Fruit fly (Drosophila melanogaster) whole organism, embryonic: ENCODE measurements around the gene Leash.

Experiments
- Asciz ChIP-seq: fragments of 200-800 bp; sonication (Bioruptor generic); optimal IDR thresholded peaks from 2 replicates; lab custom pipeline; 2017; ENCODE audit warnings: missing biosample characterization, mild to moderate bottlenecking, missing genetic modification characterization, missing genetic modification reagents
- Atf3 ChIP-seq: fragments of 200-800 bp; sonication (Bioruptor generic); optimal IDR thresholded peaks from 3 replicates; lab custom pipeline; 2016; ENCODE audit warnings: missing biosample characterization, missing genetic modification characterization
- B-H2 ChIP-seq: fragments of 200-800 bp; sonication (Bioruptor generic); optimal IDR thresholded peaks from 2 replicates; lab custom pipeline; 2018; ENCODE audit warnings: missing biosample characterization, mild to moderate bottlenecking, missing genetic modification characterization
- CG10565 ChIP-seq: fragments of 200-800 bp; sonication (Bioruptor generic); optimal IDR thresholded peaks from 3 replicates; lab custom pipeline; 2016; ENCODE audit warnings: missing biosample characterization, mild to moderate bottlenecking, missing genetic modification characterization
- CG11093 ChIP-seq: fragments of 200-800 bp; sonication (Bioruptor generic); IDR thresholded peaks from 3 replicates; pipeline ENCODE4 v1.3.6; 2022; ENCODE audit warnings: missing biosample characterization, missing genetic modification characterization
- CG11696 ChIP-seq: fragments of 200-800 bp; sonication (Bioruptor generic); IDR thresholded peaks from 2 replicates; pipeline ENCODE4 v1.3.6; 2022; ENCODE audit warnings: missing biosample characterization, missing genetic modification characterization
- CG12104 ChIP-seq: fragments of 200-800 bp; sonication (Bioruptor generic); optimal IDR thresholded peaks from 3 replicates; lab custom pipeline; 2016; ENCODE audit warnings: missing biosample characterization, missing genetic modification characterization
- CG17361 ChIP-seq: fragments of 200-800 bp; sonication (Bioruptor generic); IDR thresholded peaks from 3 replicates; pipeline ENCODE4 v1.3.6; 2022; ENCODE audit warnings: missing biosample characterization, missing genetic modification characterization
- CG17829 ChIP-seq: fragments of 200-800 bp; optimal IDR thresholded peaks from 2 replicates; lab custom pipeline; 2019; ENCODE audit warnings: missing biosample characterization, mild to moderate bottlenecking, missing genetic modification characterization, moderate library complexity
- CG2678 ChIP-seq: fragments of 200-800 bp; sonication (Bioruptor generic); optimal IDR thresholded peaks from 3 replicates; lab custom pipeline; 2019; ENCODE audit warnings: missing biosample characterization, mild to moderate bottlenecking, missing genetic modification characterization, moderate library complexity
- CG2889 ChIP-seq: fragments of 200-800 bp; sonication (Bioruptor generic); IDR thresholded peaks from 3 replicates; pipeline ENCODE4 v1.3.6; 2022; ENCODE audit warnings: missing biosample characterization, missing genetic modification characterization
- CG30020 ChIP-seq: fragments of 200-800 bp; optimal IDR thresholded peaks from 2 replicates; lab custom pipeline; 2019; ENCODE audit warnings: missing biosample characterization, mild to moderate bottlenecking, missing genetic modification characterization, moderate library complexity
- CG3065 ChIP-seq: fragments of 200-800 bp; sonication (Bioruptor generic); optimal IDR thresholded peaks from 2 replicates; lab custom pipeline; 2016; ENCODE audit warnings: missing biosample characterization, missing genetic modification characterization
- CG31224 ChIP-seq: fragments of 200-800 bp; sonication (Bioruptor generic); IDR thresholded peaks from 2 replicates; pipeline ENCODE4 v1.3.6; 2022; ENCODE audit warnings: missing biosample characterization, missing genetic modification characterization
- CG3726 ChIP-seq: fragments of 200-800 bp; sonication (Bioruptor generic); IDR thresholded peaks from 3 replicates; pipeline ENCODE4, ENCODE4 v1.3.6; 2022; ENCODE audit warnings: missing biosample characterization, missing genetic modification characterization
- CG4328 ChIP-seq: fragments of 200-800 bp; sonication (Bioruptor generic); optimal IDR thresholded peaks from 3 replicates; lab custom pipeline; 2017; ENCODE audit warnings: missing biosample characterization, missing genetic modification reagents, missing genetic modification characterization
- CG8944 ChIP-seq: fragments of 200-800 bp; sonication (Bioruptor generic); optimal IDR thresholded peaks from 3 replicates; lab custom pipeline; 2016; ENCODE audit warnings: missing biosample characterization, missing genetic modification characterization
- CG9727 ChIP-seq: fragments of 200-800 bp; sonication (Bioruptor generic); optimal IDR thresholded peaks from 3 replicates; lab custom pipeline; 2017; ENCODE audit warnings: missing biosample characterization, mild to moderate bottlenecking, missing genetic modification characterization
- CG9876 ChIP-seq: fragments of 200-800 bp; sonication (Bioruptor generic); optimal IDR thresholded peaks from 2 replicates; lab custom pipeline; 2016; ENCODE audit warnings: missing biosample characterization, missing genetic modification characterization
- CHES-1-like ChIP-seq: fragments of 200-800 bp; sonication (Bioruptor generic); optimal IDR thresholded peaks from 2 replicates; lab custom pipeline; 2016; ENCODE audit warnings: missing biosample characterization, missing genetic modification characterization
- CoRest ChIP-seq: fragments of 200-800 bp; sonication (Bioruptor generic); optimal IDR thresholded peaks from 3 replicates; lab custom pipeline; 2018; ENCODE audit warnings: missing biosample characterization, mild to moderate bottlenecking, missing genetic modification characterization, moderate library complexity
- Eip74EF ChIP-seq, 2 experiments: fragments of 200-800 bp in 1 of 2; fragments of >200 bp in 1 of 2; sonication (Bioruptor generic) in 1 of 2; optimal IDR thresholded peaks; 2 replicates each; lab custom pipeline; 2017 to 2019; ENCODE audit warnings: missing biosample characterization in 2 of 2, missing genetic modification characterization in 2 of 2, mild to moderate bottlenecking in 1 of 2, moderate library complexity in 1 of 2
- Fer1 ChIP-seq: fragments of 200-800 bp; sonication (Bioruptor generic); optimal IDR thresholded peaks from 2 replicates; lab custom pipeline; 2017; ENCODE audit warnings: missing biosample characterization, mild to moderate bottlenecking, missing genetic modification characterization
- Fer3 ChIP-seq: fragments of 200-800 bp; sonication (Bioruptor generic); optimal IDR thresholded peaks from 2 replicates; lab custom pipeline; 2018; ENCODE audit warnings: missing biosample characterization, mild to moderate bottlenecking, missing genetic modification characterization, moderate library complexity
- Gsc ChIP-seq: fragments of 200-800 bp; sonication (Bioruptor generic); IDR thresholded peaks from 2 replicates; pipeline ENCODE4 v1.3.6; 2022; ENCODE audit warnings: missing biosample characterization, missing genetic modification characterization
- Gug ChIP-seq: fragments of 200-800 bp; sonication (Bioruptor generic); IDR thresholded peaks from 4 replicates; pipeline ENCODE4 v1.3.6; 2022; ENCODE audit warnings: missing biosample characterization, missing genetic modification characterization
- HmgD ChIP-seq: fragments of 200-800 bp; sonication (Bioruptor generic); optimal IDR thresholded peaks from 3 replicates; lab custom pipeline; 2016; ENCODE audit warnings: missing biosample characterization, missing genetic modification characterization
- MBD-R2 ChIP-seq: fragments of 200-800 bp; sonication (Bioruptor generic); IDR thresholded peaks from 2 replicates; pipeline ENCODE4 v1.3.6; 2022; ENCODE audit warnings: missing biosample characterization, missing genetic modification characterization
- Nf-YA ChIP-seq: fragments of 200-800 bp; sonication (Bioruptor generic); IDR thresholded peaks from 2 replicates; pipeline ENCODE4 v1.3.6; 2022; ENCODE audit warnings: missing biosample characterization, missing genetic modification characterization
- Nf-YB ChIP-seq: fragments of 200-800 bp; sonication (Bioruptor generic); optimal IDR thresholded peaks from 3 replicates; lab custom pipeline; 2019; ENCODE audit warnings: missing biosample characterization, mild to moderate bottlenecking, missing genetic modification characterization, moderate library complexity
- PHDP ChIP-seq: fragments of 200-800 bp; sonication (Bioruptor generic); optimal IDR thresholded peaks from 3 replicates; lab custom pipeline; 2018; ENCODE audit warnings: missing biosample characterization, mild to moderate bottlenecking, missing genetic modification characterization, moderate library complexity
- abd-A ChIP-seq: fragments of 200-800 bp; sonication (Bioruptor generic); optimal IDR thresholded peaks from 3 replicates; lab custom pipeline; 2019; ENCODE audit warnings: missing biosample characterization, mild to moderate bottlenecking, missing genetic modification characterization, moderate library complexity
- ac ChIP-seq: fragments of 200-800 bp; sonication (Bioruptor generic); optimal IDR thresholded peaks from 3 replicates; lab custom pipeline; 2017; ENCODE audit warnings: missing biosample characterization, mild to moderate bottlenecking, missing genetic modification characterization
- bcd ChIP-seq: fragments of 200-800 bp; sonication (Bioruptor generic); optimal IDR thresholded peaks from 2 replicates; lab custom pipeline; 2017; ENCODE audit warnings: missing biosample characterization, mild to moderate bottlenecking, missing genetic modification characterization
- cato ChIP-seq: fragments of 200-800 bp; sonication (Bioruptor generic); optimal IDR thresholded peaks from 2 replicates; lab custom pipeline; 2016; ENCODE audit warnings: missing biosample characterization, missing genetic modification characterization, borderline replicate concordance
- chm ChIP-seq: fragments of 200-800 bp; sonication (Bioruptor generic); IDR thresholded peaks from 2 replicates; pipeline ENCODE4 v1.3.6; 2022; ENCODE audit warnings: missing biosample characterization, missing genetic modification characterization
- ci ChIP-seq: fragments of 200-800 bp; sonication (Bioruptor generic); IDR thresholded peaks from 3 replicates; pipeline ENCODE4 v1.3.6; 2022; ENCODE audit warnings: missing biosample characterization, missing genetic modification characterization
- corto ChIP-seq: fragments of 200-800 bp; sonication (Bioruptor generic); optimal IDR thresholded peaks from 2 replicates; lab custom pipeline; 2016; ENCODE audit warnings: missing biosample characterization, mild to moderate bottlenecking, missing genetic modification characterization, moderate library complexity
- emc ChIP-seq: fragments of 200-800 bp; sonication (Bioruptor generic); optimal IDR thresholded peaks from 2 replicates; lab custom pipeline; 2016; ENCODE audit warnings: missing biosample characterization, missing genetic modification characterization
- esg ChIP-seq: fragments of 200-800 bp; sonication (Bioruptor generic); conservative IDR thresholded peaks from 2 replicates; pipeline ENCODE4 v1.3.6; 2022; ENCODE audit warnings: missing biosample characterization, missing genetic modification characterization
- gt ChIP-seq: fragments of 200-800 bp; sonication (Bioruptor generic); IDR thresholded peaks from 2 replicates; pipeline ENCODE4 v1.3.6; 2022; ENCODE audit warnings: missing biosample characterization, missing genetic modification characterization
- hth ChIP-seq: fragments of >200 bp; optimal IDR thresholded peaks from 2 replicates; lab custom pipeline; 2017; ENCODE audit warnings: inconsistent platforms
- lab ChIP-seq: fragments of 200-800 bp; sonication (Bioruptor generic); optimal IDR thresholded peaks from 3 replicates; lab custom pipeline; 2017; ENCODE audit warnings: missing biosample characterization, missing genetic modification characterization, mild to moderate bottlenecking, moderate library complexity, missing genetic modification reagents
- nerfin-1 ChIP-seq: fragments of 200-800 bp; sonication (Bioruptor generic); optimal IDR thresholded peaks from 3 replicates; lab custom pipeline; 2019; ENCODE audit warnings: missing biosample characterization, mild to moderate bottlenecking, missing genetic modification characterization, moderate library complexity
- nom ChIP-seq: fragments of 200-800 bp; sonication (Bioruptor generic); optimal IDR thresholded peaks from 2 replicates; lab custom pipeline; 2017; ENCODE audit warnings: missing biosample characterization, missing genetic modification characterization, mild to moderate bottlenecking, moderate library complexity, missing genetic modification reagents
- sd ChIP-seq: fragments of 200-800 bp; sonication (Bioruptor generic); optimal IDR thresholded peaks from 3 replicates; lab custom pipeline; 2018; ENCODE audit warnings: missing biosample characterization, mild to moderate bottlenecking, missing genetic modification characterization, moderate library complexity
- sens-2 ChIP-seq: fragments of 200-800 bp; sonication (Bioruptor generic); IDR thresholded peaks from 2 replicates; pipeline ENCODE4 v1.3.6; 2022; ENCODE audit warnings: missing biosample characterization, missing genetic modification characterization
- sob ChIP-seq: fragments of 200-800 bp; sonication (Bioruptor generic); IDR thresholded peaks from 2 replicates; pipeline ENCODE4 v1.3.6; 2022; ENCODE audit warnings: missing biosample characterization, missing genetic modification characterization
- stc ChIP-seq: fragments of 200-800 bp; sonication (Bioruptor generic); IDR thresholded peaks from 2 replicates; pipeline ENCODE4 v1.3.6; 2022; ENCODE audit warnings: missing biosample characterization, missing genetic modification characterization
- zf30C ChIP-seq: fragments of 200-800 bp; sonication (Bioruptor generic); optimal IDR thresholded peaks from 3 replicates; lab custom pipeline; 2018; ENCODE audit warnings: missing biosample characterization, mild to moderate bottlenecking, missing genetic modification characterization

Leash gene

dm6 chr3R:10881824-10882559, 3.3 kb upstream of the Leash start, which contains the start of gene Tpc1 (continued):
- TF ChIP-seq Nf-YA (no peak), bcd (GFP tag; lab: Kevin White, UChicago) (peak; percentile 20), CG12104 (no peak), CoRest (tag; lab: Kevin White, UChicago) (peak; percentile 62), abd-A (tag; lab: Kevin White, UChicago) (no peak), CG11093 (no peak), CG9876 (no peak), ac (GFP tag; lab: Kevin White, UChicago) (no peak), CG17361 (GFP tag; lab: Robert Waterston, UW) (peak; percentile 44; the same call in 2 of the 3 replicates), chm (GFP tag; lab: Robert Waterston, UW) (no peak; the same call in 1 of the 2 replicates), Fer1 (GFP tag; lab: Kevin White, UChicago) (no peak), emc (GFP tag; lab: Kevin White, UChicago) (no peak), CG30020 (no peak), CG3065 (GFP tag; lab: Kevin White, UChicago) (no peak), CG10565 (GFP tag; lab: Kevin White, UChicago) (no peak), sd (tag; lab: Kevin White, UChicago) (peak; percentile 29), sens-2 (no peak), CG17829 (tag; lab: Kevin White, UChicago) (peak; percentile 53), lab (peak; percentile 24), HmgD (no peak), CG2678 (tag; lab: Kevin White, UChicago) (peak; percentile 33), MBD-R2 (GFP tag; lab: Robert Waterston, UW) (peak; percentile 93), Gug (GFP tag; lab: Robert Waterston, UW) (no peak; the same call in 3 of the 4 replicates), Asciz (no peak), Nf-YB (no peak), gt (GFP tag; lab: Robert Waterston, UW) (no peak), Eip74EF (GFP tag; optimal IDR thresholded peaks at IDR 0.05; lab: Kevin White, UChicago) (peak in 1 of 2 experiments; percentile 55), nerfin-1 (no peak), sob (GFP tag; lab: Robert Waterston, UW) (no peak; the same call in 1 of the 2 replicates), nom (no peak), corto (GFP tag; lab: Kevin White, UChicago) (no peak), CG4328 (GFP tag; lab: Kevin White, UChicago) (no peak), CG8944 (GFP tag; lab: Kevin White, UChicago) (no peak), Fer3 (tag; lab: Kevin White, UChicago) (no peak), Atf3 (peak; percentile 13), stc (GFP tag; lab: Robert Waterston, UW) (no peak), CG9727 (GFP tag; lab: Kevin White, UChicago) (no peak), CG3726 (GFP tag; lab: Robert Waterston, UW) (no peak), CHES-1-like (peak; percentile 44), PHDP (tag; lab: Kevin White, UChicago) (no peak), hth (lab: Kevin White, UChicago) (no peak), CG31224 (GFP tag; lab: Robert Waterston, UW) (no peak), Gsc (GFP tag; lab: Robert Waterston, UW) (no peak), ci (peak; percentile 50; the same call in 1 of the 3 replicates), cato (GFP tag; lab: Kevin White, UChicago) (no peak), B-H2 (GFP tag; lab: Kevin White, UChicago) (peak; percentile 39), zf30C (no peak), CG11696 (GFP tag; lab: Robert Waterston, UW) (no peak), CG2889 (no peak), esg (GFP tag; lab: Robert Waterston, UW) (no peak)
